Fruit fly (Drosophila melanogaster): ENCODE results near the gene Graf.
A peak's percentile ranks its signal among the peaks of the same experiment; 100 is the strongest.

Graf gene

DNA sequence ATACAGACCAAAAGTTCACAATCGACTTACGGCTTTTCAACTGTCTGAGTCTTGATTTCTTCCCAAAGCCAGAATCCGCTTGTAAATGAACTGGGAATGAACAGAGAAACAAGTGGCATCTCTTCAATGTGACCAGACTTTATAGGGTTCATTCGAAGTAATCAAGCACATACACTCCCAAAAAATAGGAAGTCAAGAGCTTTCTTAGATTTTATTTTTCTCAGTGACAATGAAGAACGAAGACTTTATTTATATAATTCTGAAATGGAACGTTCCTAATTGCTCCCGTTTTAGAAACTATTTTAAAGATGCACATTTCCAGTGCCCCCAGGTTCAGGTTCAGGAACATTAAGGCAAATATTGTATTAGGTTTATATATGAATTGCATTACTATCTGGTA is 47.4 kb upstream of the Graf start:
- peak; percentile 6 for TF ChIP-seq stwl (tag; optimal IDR thresholded peaks at IDR 0.05)
- peak; percentile 6 for TF ChIP-seq Lhr (GFP tag; optimal IDR thresholded peaks at IDR 0.05)
- TF ChIP-seq CG13287 (GFP tag; IDR thresholded peaks at IDR 0.05; ENCODE audit: partially characterized antibody), result no peak
- no peak for TF ChIP-seq disco-r (GFP tag; optimal IDR thresholded peaks at IDR 0.05)
- no peak for TF ChIP-seq Doc3 (GFP tag; IDR thresholded peaks at IDR 0.05; ENCODE audit: partially characterized antibody)
- peak; percentile 25 for TF ChIP-seq CG8290 (GFP tag; optimal IDR thresholded peaks at IDR 0.05)
- TF ChIP-seq CG8290 (tag; optimal IDR thresholded peaks at IDR 0.05), result no peak
- peak; percentile 61 for TF ChIP-seq sens (GFP tag)
- TF ChIP-seq Ets65A (GFP tag), result peak; percentile 52

DNA sequence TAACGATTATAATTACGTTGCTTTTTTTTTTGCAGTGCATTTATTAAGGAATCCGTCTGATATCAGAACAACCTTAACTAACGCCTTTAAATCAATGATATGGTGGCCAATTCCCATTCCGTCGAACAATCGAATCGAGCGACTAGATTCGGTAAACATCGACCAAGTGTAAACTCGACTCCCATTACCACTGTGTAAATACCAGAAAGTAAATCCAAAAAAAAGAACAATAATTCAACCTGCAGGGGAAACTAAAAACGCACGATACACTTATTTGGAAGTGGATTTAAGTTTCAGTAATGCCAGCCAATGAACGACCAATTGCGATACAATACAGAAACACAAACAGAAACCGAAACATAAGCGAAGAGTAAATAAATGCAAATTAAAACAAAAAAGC is 45.0 kb upstream of the Graf start:
- TF ChIP-seq caup (GFP tag; optimal IDR thresholded peaks at IDR 0.05; ENCODE audit: severe bottlenecking) (peak; percentile 34), CG10462 (GFP tag; optimal IDR thresholded peaks at IDR 0.05) (no peak), Poxn (GFP tag; IDR thresholded peaks at IDR 0.05) (no peak), ab (GFP tag; optimal IDR thresholded peaks at IDR 0.05) (no peak), CG1233 (GFP tag; optimal IDR thresholded peaks at IDR 0.05) (peak; percentile 24), CG8290 (GFP tag; optimal IDR thresholded peaks at IDR 0.05) (no peak), CG8290 (tag; optimal IDR thresholded peaks at IDR 0.05) (peak in 1 of 2 experiments; percentile 45), dmrt99B (tag; optimal IDR thresholded peaks at IDR 0.05) (no peak), sd (tag; optimal IDR thresholded peaks at IDR 0.05) (peak; percentile 17), bab2 (GFP tag; optimal IDR thresholded peaks at IDR 0.05) (peak; percentile 10), CG13296 (GFP tag; optimal IDR thresholded peaks at IDR 0.05) (peak; percentile 46), dpn (GFP tag; optimal IDR thresholded peaks at IDR 0.05) (peak in 1 of 2 experiments; percentile 6), CG15514 (GFP tag; optimal IDR thresholded peaks at IDR 0.05) (peak; percentile 3), sens (GFP tag) (peak; percentile 61), Ets65A (GFP tag) (peak; percentile 78), sob (GFP tag; IDR thresholded peaks at IDR 0.05) (peak; percentile 25; the same call in 1 of the 2 replicates), CG12659 (GFP tag; optimal IDR thresholded peaks at IDR 0.05) (peak; percentile 5), CG2678 (tag; optimal IDR thresholded peaks at IDR 0.05) (peak; percentile 21), BtbVII (GFP tag; optimal IDR thresholded peaks at IDR 0.05) (peak; percentile 17), scrt (GFP tag; optimal IDR thresholded peaks at IDR 0.05) (no peak), Six4 (GFP tag; optimal IDR thresholded peaks at IDR 0.05) (no peak), CG6765 (GFP tag; optimal IDR thresholded peaks at IDR 0.05) (peak; percentile 6), Fer1 (GFP tag; optimal IDR thresholded peaks at IDR 0.05) (peak; percentile 21), MTF-1 (GFP tag; optimal IDR thresholded peaks at IDR 0.05; ENCODE audit: borderline replicate concordance) (peak; percentile 6), CG9437 (GFP tag; optimal IDR thresholded peaks at IDR 0.05) (no peak), CG4730 (GFP tag; IDR thresholded peaks at IDR 0.05) (no peak), CG6854 (GFP tag; optimal IDR thresholded peaks at IDR 0.05) (peak; percentile 11), Rfx (GFP tag; IDR thresholded peaks at IDR 0.05) (peak; percentile 40; the same call in 1 of the 2 replicates), CTCF (GFP tag; optimal IDR thresholded peaks at IDR 0.05) (no peak), lab (GFP tag; optimal IDR thresholded peaks at IDR 0.05) (peak; percentile 22), Hmr (GFP tag; optimal IDR thresholded peaks at IDR 0.05) (peak; percentile 49), Med (GFP tag) (peak; percentile 69), PHDP (tag; optimal IDR thresholded peaks at IDR 0.05) (peak; percentile 11), CG2120 (GFP tag; optimal IDR thresholded peaks at IDR 0.05) (peak; percentile 7)

DNA sequence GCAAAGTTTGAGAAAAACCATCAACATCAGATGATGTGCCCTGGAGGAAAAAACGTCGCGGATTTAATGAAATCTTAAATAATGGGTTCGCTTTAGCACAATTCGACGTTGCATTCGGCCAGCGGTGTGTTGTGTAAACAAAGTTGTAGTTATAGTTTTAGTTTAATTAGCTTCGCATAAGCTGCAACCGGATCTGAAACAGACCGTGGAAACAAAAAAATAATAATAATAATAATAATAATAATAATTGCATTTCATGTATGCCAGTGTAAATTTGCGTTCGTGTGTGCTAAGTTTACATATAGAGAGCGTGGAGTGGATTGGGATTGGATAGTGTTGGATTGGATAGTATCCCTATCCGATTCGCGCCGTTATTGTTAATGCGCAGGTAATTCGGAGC is 44.3 kb upstream of the Graf start:
- TF ChIP-seq CG11504 (tag; optimal IDR thresholded peaks at IDR 0.05), result peak; percentile 8
- TF ChIP-seq zfh1 (GFP tag; IDR thresholded peaks at IDR 0.05), result no peak
- TF ChIP-seq row (GFP tag; IDR thresholded peaks at IDR 0.05), result 0 out of 3 replicates have a peak, but pooled peaks have one; percentile 8
- TF ChIP-seq CG6654 (GFP tag; optimal IDR thresholded peaks at IDR 0.05), result no peak
- peak; percentile 9 for TF ChIP-seq CG6765 (GFP tag; optimal IDR thresholded peaks at IDR 0.05)
- TF ChIP-seq Drgx (GFP tag; IDR thresholded peaks at IDR 0.05), result 0 out of 2 replicates have a peak, but pooled peaks have one; percentile 20
- no peak for TF ChIP-seq Mrtf (GFP tag; IDR thresholded peaks at IDR 0.05)
- TF ChIP-seq CG2678 (tag; optimal IDR thresholded peaks at IDR 0.05), result peak; percentile 10
